Worm (Caenorhabditis elegans) whole organism, early embryonic: ENCODE measurements around the gene cyp-34A9.

Experiments used
- B0310.2 ChIP-seq: sonication (generic microtip); optimal IDR thresholded peaks from 2 replicates; lab custom pipeline; 2016; ENCODE audit warnings: mild to moderate bottlenecking, missing genetic modification characterization, missing compliant biosample characterization
- F13C5.2 ChIP-seq: sonication (generic microtip); optimal IDR thresholded peaks from 2 replicates; lab custom pipeline; 2017; ENCODE audit warnings: mild to moderate bottlenecking, missing genetic modification characterization, inconsistent platforms, missing compliant biosample characterization
- ama-1 ChIP-seq: fragments of 150-350 bp; optimal IDR thresholded peaks from 2 replicates; lab custom pipeline; 2014
- flt-1 ChIP-seq: fragments of 200-800 bp; sonication (Bioruptor generic); IDR thresholded peaks from 2 replicates; pipeline ENCODE4 v1.3.6; 2022; ENCODE audit warnings: missing genetic modification characterization, missing compliant biosample characterization
- hnd-1 ChIP-seq: sonication (generic microtip); optimal IDR thresholded peaks from 2 replicates; lab custom pipeline; 2016; ENCODE audit warnings: missing genetic modification characterization, missing compliant biosample characterization
- sea-1 ChIP-seq: fragments of 200-800 bp; sonication (Bioruptor generic); conservative IDR thresholded peaks from 2 replicates; pipeline ENCODE4 v1.3.6; 2022; ENCODE audit warnings: missing genetic modification characterization, missing compliant biosample characterization

- no peak for TF ChIP-seq ama-1 (lab: Kevin White, UChicago)
- TF ChIP-seq hnd-1 (tag; lab: Kevin White, UChicago): no peak
- no peak for TF ChIP-seq B0310.2 (tag; lab: Kevin White, UChicago)
- TF ChIP-seq flt-1 (GFP tag; lab: Robert Waterston, UW): no peak
- no peak for TF ChIP-seq sea-1 (GFP tag; lab: Robert Waterston, UW)
- TF ChIP-seq F13C5.2 (tag; lab: Kevin White, UChicago): no peak
Observed at ce11 chrV:3963715-3964114, 6.6 kb downstream of the cyp-34A9 start, which contains the start of gene cyp-34A7.
